Worm (Caenorhabditis elegans): ENCODE results near the gene prdx-3.
A peak's percentile ranks its signal among the peaks of the same experiment; 100 is the strongest.

The prdx-3 gene

DNA sequence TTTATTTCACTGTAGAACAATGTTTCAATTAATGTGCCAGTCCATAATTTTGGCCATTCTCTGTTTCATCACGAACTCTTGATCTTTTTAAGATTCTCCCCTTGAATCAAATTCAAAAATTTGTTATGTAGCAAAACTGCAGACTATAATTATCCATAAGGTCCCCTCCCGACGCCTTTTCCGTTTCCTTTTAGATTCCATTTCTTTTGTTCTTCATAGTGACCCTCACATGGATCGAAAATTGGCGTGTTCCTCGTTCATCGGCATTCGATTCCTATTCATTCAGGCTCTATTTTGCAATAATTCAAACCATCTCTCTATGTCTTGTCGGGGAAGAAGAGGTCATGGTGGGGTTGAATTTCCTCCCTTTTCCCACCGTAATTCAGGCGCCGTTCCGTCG is 37.2 kb downstream of the prdx-3 start:
- TF ChIP-seq ztf-11 (tag; optimal IDR thresholded peaks at IDR 0.05) (no peak), ham-2 (GFP tag; optimal IDR thresholded peaks at IDR 0.05) (no peak), M03D4.4 (tag; optimal IDR thresholded peaks at IDR 0.05) (no peak), ceh-39 (tag; optimal IDR thresholded peaks at IDR 0.05) (no peak), ceh-43 (GFP tag; optimal IDR thresholded peaks at IDR 0.05) (peak; percentile 96), drap-1 (GFP tag; optimal IDR thresholded peaks at IDR 0.05) (no peak)

DNA sequence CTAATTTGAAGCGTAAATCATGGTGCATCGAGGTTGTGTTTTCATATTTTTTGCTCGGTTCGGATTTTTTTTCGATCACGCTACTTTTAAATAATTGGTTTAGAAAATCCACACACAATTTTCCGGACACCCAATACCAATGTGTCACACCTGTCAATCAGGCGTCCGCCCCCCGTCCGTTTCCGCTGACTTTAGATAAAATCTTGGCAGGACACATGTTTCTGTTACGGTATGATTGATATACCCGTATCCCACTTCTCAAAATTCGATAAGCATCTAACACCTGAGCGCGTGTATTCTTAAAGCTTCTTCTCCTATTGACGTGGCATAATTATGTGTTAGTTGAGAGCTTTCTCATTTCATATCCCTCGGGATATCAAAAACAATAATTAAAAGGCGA is 40.8 kb downstream of the prdx-3 start:
- TF ChIP-seq nhr-76 (tag; optimal IDR thresholded peaks at IDR 0.05): no peak
- no peak for TF ChIP-seq tbx-8 (GFP tag; optimal IDR thresholded peaks at IDR 0.05)
- TF ChIP-seq nhr-28 (tag; optimal IDR thresholded peaks at IDR 0.05): no peak
- no peak for TF ChIP-seq ceh-39 (tag; optimal IDR thresholded peaks at IDR 0.05)
- TF ChIP-seq snpc-4 (tag; optimal IDR thresholded peaks at IDR 0.05): no peak
- TF ChIP-seq bed-3 (GFP tag; optimal IDR thresholded peaks at IDR 0.05): no peak
- no peak for TF ChIP-seq unc-39 (tag; optimal IDR thresholded peaks at IDR 0.05)
- no peak for TF ChIP-seq blmp-1 (tag; optimal IDR thresholded peaks at IDR 0.05)
- no peak for TF ChIP-seq lin-13 (tag; optimal IDR thresholded peaks at IDR 0.05)
- TF ChIP-seq nhr-12 (tag; optimal IDR thresholded peaks at IDR 0.05): no peak
- TF ChIP-seq M03D4.4 (tag; optimal IDR thresholded peaks at IDR 0.05): no peak
- no peak for TF ChIP-seq sem-2 (GFP tag; optimal IDR thresholded peaks at IDR 0.05)
- peak; percentile 18 for TF ChIP-seq nhr-2 (tag; optimal IDR thresholded peaks at IDR 0.05)
- no peak for TF ChIP-seq mab-5 (tag; optimal IDR thresholded peaks at IDR 0.05)
- TF ChIP-seq ceh-43 (GFP tag; optimal IDR thresholded peaks at IDR 0.05): peak; percentile 77
- peak; percentile 80 for TF ChIP-seq unc-62 (GFP tag; optimal IDR thresholded peaks at IDR 0.05)
- no peak for TF ChIP-seq nhr-237 (tag; optimal IDR thresholded peaks at IDR 0.05)
- no peak for TF ChIP-seq zip-8 (tag; optimal IDR thresholded peaks at IDR 0.05)
- peak; percentile 67 for TF ChIP-seq elt-1 (tag; optimal IDR thresholded peaks at IDR 0.05; ENCODE audit: borderline replicate concordance, insufficient read depth)
- TF ChIP-seq mls-2 (tag; optimal IDR thresholded peaks at IDR 0.05): no peak
- no peak for TF ChIP-seq drap-1 (GFP tag; optimal IDR thresholded peaks at IDR 0.05)
- no peak for TF ChIP-seq mep-1 (tag; optimal IDR thresholded peaks at IDR 0.05)
- TF ChIP-seq hlh-1 (tag; optimal IDR thresholded peaks at IDR 0.05): no peak
- no peak for TF ChIP-seq lsy-2 (tag; optimal IDR thresholded peaks at IDR 0.05)
- TF ChIP-seq sptf-1 (tag; optimal IDR thresholded peaks at IDR 0.05): no peak
- TF ChIP-seq elt-3 (tag; optimal IDR thresholded peaks at IDR 0.05): no peak
- no peak for TF ChIP-seq cnd-1 (tag; optimal IDR thresholded peaks at IDR 0.05)
- no peak for TF ChIP-seq ztf-11 (tag; optimal IDR thresholded peaks at IDR 0.05)

ce11 chrIII:4449357-4449756 is 42.1 kb downstream of the prdx-3 start:
- TF ChIP-seq mab-5 (tag; optimal IDR thresholded peaks at IDR 0.05) (no peak), elt-3 (tag; optimal IDR thresholded peaks at IDR 0.05) (no peak), M03D4.4 (tag; optimal IDR thresholded peaks at IDR 0.05) (no peak), nhr-12 (tag; optimal IDR thresholded peaks at IDR 0.05) (no peak), mls-2 (tag; optimal IDR thresholded peaks at IDR 0.05) (no peak), zip-8 (tag; optimal IDR thresholded peaks at IDR 0.05) (no peak), hlh-1 (tag; optimal IDR thresholded peaks at IDR 0.05) (no peak), elt-1 (tag; optimal IDR thresholded peaks at IDR 0.05; ENCODE audit: borderline replicate concordance, insufficient read depth) (no peak), bed-3 (GFP tag; optimal IDR thresholded peaks at IDR 0.05) (no peak), ceh-83 (GFP tag; optimal IDR thresholded peaks at IDR 0.05) (no peak), nhr-237 (tag; optimal IDR thresholded peaks at IDR 0.05) (no peak), unc-39 (tag; optimal IDR thresholded peaks at IDR 0.05) (no peak), tbx-8 (GFP tag; optimal IDR thresholded peaks at IDR 0.05) (no peak), pha-4 (tag; optimal IDR thresholded peaks at IDR 0.05) (no peak), lsy-2 (tag; optimal IDR thresholded peaks at IDR 0.05) (no peak)

DNA sequence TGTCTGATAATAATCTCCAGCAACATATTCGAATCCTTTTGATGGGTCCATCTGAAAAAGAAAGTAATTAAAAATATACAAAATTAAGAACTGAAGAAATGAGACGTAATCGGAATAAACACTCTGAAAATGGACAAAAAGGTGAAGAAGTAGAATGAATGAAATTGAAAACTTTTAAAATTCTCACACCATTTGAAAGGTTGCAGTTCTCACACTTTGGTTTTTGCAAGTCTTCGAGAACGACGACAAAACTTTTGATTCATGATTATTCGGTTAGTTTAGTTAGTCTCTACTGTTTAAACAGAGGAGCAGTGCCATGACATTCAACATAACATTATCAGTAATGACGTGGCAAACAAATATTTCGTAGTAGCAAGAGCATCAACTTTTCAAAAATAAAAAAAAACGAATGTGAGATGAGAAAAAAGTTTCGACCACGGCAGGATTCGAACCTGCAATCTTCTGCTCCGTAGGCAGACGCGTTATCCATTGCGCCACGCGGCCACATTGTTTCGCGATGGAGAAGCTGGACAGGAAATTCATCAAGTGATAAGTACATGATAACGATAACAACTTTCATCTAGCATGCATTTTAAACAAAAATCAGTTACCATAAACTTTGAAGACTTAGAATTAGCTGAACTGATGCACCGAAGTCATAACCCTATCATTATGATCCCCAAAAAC is 42.8 kb downstream of the prdx-3 start, which contains the start of gene ceh-43:
Gene ceh-43 (minus strand): TSS at position 51 of the 687 bp plus-strand sequence.
- no peak for TF ChIP-seq pha-4 (tag; optimal IDR thresholded peaks at IDR 0.05)
- TF ChIP-seq hlh-1 (tag; optimal IDR thresholded peaks at IDR 0.05): no peak
- TF ChIP-seq ceh-39 (tag; optimal IDR thresholded peaks at IDR 0.05): no peak
- TF ChIP-seq bed-3 (GFP tag; optimal IDR thresholded peaks at IDR 0.05): no peak
- no peak for TF ChIP-seq nhr-76 (tag; optimal IDR thresholded peaks at IDR 0.05)
- TF ChIP-seq nhr-2 (tag; optimal IDR thresholded peaks at IDR 0.05): no peak
- TF ChIP-seq sem-2 (GFP tag; optimal IDR thresholded peaks at IDR 0.05): no peak
- TF ChIP-seq nhr-237 (tag; optimal IDR thresholded peaks at IDR 0.05): no peak
